Worm (Caenorhabditis elegans) whole organism, L3 larva: ENCODE results near the gene daao-1.

ENCODE experiments used
- ceh-28 ChIP-seq: fragments of 150-350 bp; optimal IDR thresholded peaks from 2 replicates; lab custom pipeline; 2014; ENCODE audit warnings: missing biosample characterization, missing genetic modification reagents, missing genetic modification characterization
- nhr-237 ChIP-seq: fragments of 150-350 bp; optimal IDR thresholded peaks from 2 replicates; lab custom pipeline; 2014; ENCODE audit warnings: missing biosample characterization, missing genetic modification characterization

DNA sequence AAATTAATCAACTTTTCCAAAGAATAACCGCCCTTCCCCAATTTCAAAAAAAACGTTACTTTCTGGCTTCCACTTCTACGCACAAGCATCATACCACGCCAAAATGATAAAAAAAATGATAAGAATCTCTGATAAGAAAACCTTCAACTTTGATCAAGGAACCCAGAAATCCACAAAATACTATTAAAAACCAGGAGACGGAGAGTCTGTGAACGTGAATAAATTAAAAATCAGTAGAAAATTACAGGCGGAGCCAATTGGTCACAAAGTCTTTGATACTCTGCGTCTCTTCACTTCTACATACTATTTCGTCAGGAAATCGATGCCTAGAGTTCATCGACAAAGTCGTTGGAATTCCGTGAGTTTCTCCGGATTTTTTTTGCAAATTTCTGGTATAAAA lies 4.6 kb downstream of the daao-1 start, which contains the start of gene smf-3:
- no peak for TF ChIP-seq nhr-237 (tag; lab: Kevin White, UChicago)
- TF ChIP-seq ceh-28 (tag; lab: Kevin White, UChicago): no peak
